Worm (Caenorhabditis elegans) whole organism, L2 larva: Measurements from ENCODE around the gene slc-17.5.

Source experiments
- aly-2 ChIP-seq: fragments of 150-350 bp; optimal IDR thresholded peaks from 2 replicates; lab custom pipeline; 2014; ENCODE audit warnings: missing biosample characterization, missing genetic modification characterization
- ama-1 ChIP-seq: fragments of 150-350 bp; optimal IDR thresholded peaks from 2 replicates; lab custom pipeline; 2018; ENCODE audit warnings: inconsistent platforms
- ceh-16 ChIP-seq: fragments of 150-350 bp; optimal IDR thresholded peaks from 2 replicates; lab custom pipeline; 2014; ENCODE audit warnings: missing biosample characterization, missing genetic modification characterization
- nhr-77 ChIP-seq: fragments of 150-350 bp; optimal IDR thresholded peaks from 2 replicates; lab custom pipeline; 2014; ENCODE audit warnings: missing biosample characterization, missing genetic modification characterization
- skn-1 ChIP-seq: sonication (generic microtip); optimal IDR thresholded peaks from 2 replicates; lab custom pipeline; 2017; ENCODE audit warnings: missing biosample characterization, missing genetic modification characterization
- unc-39 ChIP-seq: fragments of 150-350 bp; optimal IDR thresholded peaks from 2 replicates; lab custom pipeline; 2014; ENCODE audit warnings: missing biosample characterization, missing genetic modification characterization
- unc-62 ChIP-seq: fragments of 150-350 bp; optimal IDR thresholded peaks from 2 replicates; lab custom pipeline; 2014; ENCODE audit warnings: missing biosample characterization, missing genetic modification reagents, missing genetic modification characterization

- TF ChIP-seq aly-2 (tag; lab: Kevin White, UChicago) (no peak), nhr-77 (tag; lab: Kevin White, UChicago) (no peak), ceh-16 (no peak), unc-62 (no peak), unc-39 (tag; lab: Kevin White, UChicago) (no peak), skn-1 (tag; lab: Kevin White, UChicago) (no peak), ama-1 (lab: Kevin White, UChicago) (no peak)
These were observed 19.9 kb upstream of the slc-17.5 start, which contains the start of gene W02D7.11 for ce11 chrV:8304461-8305195.
